Worm (Caenorhabditis elegans) whole organism, L2 larva: ENCODE measurements around the gene R09H10.5.

Source experiments
- F13H6.1 ChIP-seq: sonication (generic microtip); optimal IDR thresholded peaks from 2 replicates; lab custom pipeline; 2016; ENCODE audit warnings: missing genetic modification characterization, missing compliant biosample characterization
- R02D3.7 ChIP-seq: fragments of 150-350 bp; optimal IDR thresholded peaks from 2 replicates; lab custom pipeline; 2014; ENCODE audit warnings: missing biosample characterization, missing genetic modification characterization
- Y55F3AM.14 ChIP-seq: fragments of 200-800 bp; sonication (Bioruptor generic); optimal IDR thresholded peaks from 2 replicates; lab custom pipeline; 2018; ENCODE audit warnings: mild to moderate bottlenecking, missing genetic modification characterization, missing compliant biosample characterization
- alr-1 ChIP-seq: fragments of 150-350 bp; optimal IDR thresholded peaks from 2 replicates; lab custom pipeline; 2014; ENCODE audit warnings: missing biosample characterization, missing genetic modification characterization
- ama-1 ChIP-seq: fragments of 150-350 bp; optimal IDR thresholded peaks from 2 replicates; lab custom pipeline; 2018; ENCODE audit warnings: inconsistent platforms
- blmp-1 ChIP-seq: sonication (generic microtip); optimal IDR thresholded peaks from 2 replicates; lab custom pipeline; 2017; ENCODE audit warnings: missing genetic modification characterization, mild to moderate bottlenecking, missing compliant biosample characterization, antibody characterized with exemption, moderate library complexity; ENCODE audit not compliant: insufficient read depth
- ceh-16 ChIP-seq: fragments of 150-350 bp; optimal IDR thresholded peaks from 2 replicates; lab custom pipeline; 2014; ENCODE audit warnings: missing biosample characterization, missing genetic modification characterization
- ceh-82 ChIP-seq: fragments of 150-350 bp; optimal IDR thresholded peaks from 2 replicates; lab custom pipeline; 2014; ENCODE audit warnings: missing biosample characterization, missing genetic modification characterization
- egl-27 ChIP-seq: sonication (generic microtip); optimal IDR thresholded peaks from 3 replicates; lab custom pipeline; 2017; ENCODE audit warnings: missing biosample characterization, missing genetic modification reagents, missing genetic modification characterization
- elt-1 ChIP-seq: fragments of 150-350 bp; optimal IDR thresholded peaks from 2 replicates; lab custom pipeline; 2014; ENCODE audit warnings: missing biosample characterization, missing genetic modification characterization
- fos-1 ChIP-seq: fragments of 150-350 bp; optimal IDR thresholded peaks from 2 replicates; lab custom pipeline; 2014; ENCODE audit warnings: missing biosample characterization, missing genetic modification characterization
- gmeb-1 ChIP-seq: fragments of 150-350 bp; optimal IDR thresholded peaks from 2 replicates; lab custom pipeline; 2014; ENCODE audit warnings: missing biosample characterization, missing genetic modification characterization
- lin-11 ChIP-seq: fragments of 150-350 bp; sonication (generic microtip); optimal IDR thresholded peaks from 2 replicates; lab custom pipeline; 2014; ENCODE audit warnings: missing biosample characterization, missing genetic modification characterization, inconsistent platforms, mixed read lengths
- lin-39 ChIP-seq: fragments of 150-350 bp; optimal IDR thresholded peaks from 2 replicates; lab custom pipeline; 2014; ENCODE audit warnings: missing biosample characterization, missing genetic modification reagents, missing genetic modification characterization
- lsy-2 ChIP-seq, 2 experiments: fragments of 150-350 bp in 1 of 2; sonication (generic microtip) in 1 of 2; optimal IDR thresholded peaks; 2 replicates each; lab custom pipeline; 2014 to 2017; ENCODE audit warnings: missing biosample characterization in 2 of 2, missing genetic modification characterization in 2 of 2
- mab-5 ChIP-seq: fragments of 150-350 bp; optimal IDR thresholded peaks from 2 replicates; lab custom pipeline; 2014; ENCODE audit warnings: missing biosample characterization, missing genetic modification characterization
- mdl-1 ChIP-seq, 2 experiments: fragments of 150-350 bp in 1 of 2; sonication (generic microtip) in 1 of 2; optimal IDR thresholded peaks; 2 replicates each; lab custom pipeline; 2017; ENCODE audit warnings: missing biosample characterization in 2 of 2, missing genetic modification characterization in 2 of 2
- nhr-10 ChIP-seq: sonication (generic microtip); optimal IDR thresholded peaks from 2 replicates; lab custom pipeline; 2017; ENCODE audit warnings: missing biosample characterization, missing genetic modification characterization
- nhr-11 ChIP-seq: fragments of 150-350 bp; optimal IDR thresholded peaks from 2 replicates; lab custom pipeline; 2014; ENCODE audit warnings: missing biosample characterization, missing genetic modification characterization
- nhr-12 ChIP-seq: fragments of 150-350 bp; optimal IDR thresholded peaks from 2 replicates; lab custom pipeline; 2014; ENCODE audit warnings: missing biosample characterization, missing genetic modification characterization
- nhr-21 ChIP-seq: fragments of 150-350 bp; optimal IDR thresholded peaks from 2 replicates; lab custom pipeline; 2014; ENCODE audit warnings: missing biosample characterization, missing genetic modification characterization
- nhr-237 ChIP-seq: fragments of 150-350 bp; optimal IDR thresholded peaks from 2 replicates; lab custom pipeline; 2014; ENCODE audit warnings: missing biosample characterization, missing genetic modification characterization
- nhr-25 ChIP-seq: fragments of 150-350 bp; sonication (generic microtip); optimal IDR thresholded peaks from 3 replicates; lab custom pipeline; 2014; ENCODE audit warnings: missing biosample characterization, missing genetic modification characterization
- nhr-6 ChIP-seq: fragments of 150-350 bp; optimal IDR thresholded peaks from 2 replicates; lab custom pipeline; 2014; ENCODE audit warnings: missing biosample characterization, missing genetic modification characterization
- sem-4 ChIP-seq: fragments of 150-350 bp; optimal IDR thresholded peaks from 2 replicates; lab custom pipeline; 2014; ENCODE audit warnings: missing biosample characterization, missing genetic modification reagents, missing genetic modification characterization
- sma-3 ChIP-seq: sonication (generic microtip); optimal IDR thresholded peaks from 2 replicates; lab custom pipeline; 2016; ENCODE audit warnings: missing genetic modification reagents, missing genetic modification characterization, missing compliant biosample characterization
- sma-9 ChIP-seq, 2 experiments: fragments of 150-350 bp in 1 of 2; sonication (generic microtip) in 1 of 2; optimal IDR thresholded peaks; 2 replicates each; lab custom pipeline; 2014 to 2016; ENCODE audit warnings: missing genetic modification characterization in 2 of 2, mild to moderate bottlenecking in 1 of 2, missing biosample characterization in 1 of 2, missing compliant biosample characterization in 1 of 2, missing genetic modification reagents in 1 of 2, moderate library complexity in 1 of 2
- unc-39 ChIP-seq: fragments of 150-350 bp; optimal IDR thresholded peaks from 2 replicates; lab custom pipeline; 2014; ENCODE audit warnings: missing biosample characterization, missing genetic modification characterization
- unc-55 ChIP-seq: fragments of 150-350 bp; sonication (generic microtip); optimal IDR thresholded peaks from 3 replicates; lab custom pipeline; 2014; ENCODE audit warnings: missing biosample characterization, missing genetic modification reagents, missing genetic modification characterization
- zag-1 ChIP-seq: fragments of 150-350 bp; optimal IDR thresholded peaks from 2 replicates; lab custom pipeline; 2014; ENCODE audit warnings: missing biosample characterization, missing genetic modification characterization
- ztf-1 ChIP-seq: fragments of 200-800 bp; sonication (Bioruptor generic); conservative IDR thresholded peaks from 2 replicates; pipeline ENCODE4 v1.3.6; 2022; ENCODE audit warnings: missing genetic modification characterization, missing compliant biosample characterization
- ztf-4 ChIP-seq: fragments of 150-350 bp; optimal IDR thresholded peaks from 2 replicates; lab custom pipeline; 2014; ENCODE audit warnings: missing biosample characterization, missing genetic modification characterization

The R09H10.5 gene

DNA sequence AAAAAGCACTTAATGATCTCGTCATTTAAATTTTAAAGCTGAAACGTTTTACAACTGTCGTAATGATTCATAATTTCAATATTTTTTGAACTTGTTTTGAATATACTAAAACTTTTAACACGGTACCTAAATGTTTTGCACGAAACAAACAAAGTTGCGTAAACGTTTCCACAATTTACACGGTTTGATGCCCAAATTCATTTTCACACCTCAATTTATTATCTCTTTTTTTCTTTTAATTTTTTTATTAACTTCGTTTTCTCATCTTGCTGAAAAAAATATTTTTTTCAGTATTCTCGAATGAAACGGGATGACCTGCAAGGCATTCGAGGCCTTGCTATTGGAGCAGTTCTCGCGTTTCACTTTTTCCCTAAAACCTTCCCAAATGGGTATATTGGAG is 44.4 kb downstream of the R09H10.5 start, which contains the start of gene oac-8:
Gene oac-8 (plus strand): TSS at position 301 of the 400 bp plus-strand sequence.
- TF ChIP-seq elt-1 (tag; lab: Kevin White, UChicago) (no peak), ceh-16 (tag; lab: Kevin White, UChicago) (no peak), F13H6.1 (tag; lab: Kevin White, UChicago) (no peak), nhr-21 (tag; lab: Kevin White, UChicago) (no peak), sma-3 (GFP tag; lab: Kevin White, UChicago) (no peak), nhr-237 (tag; lab: Kevin White, UChicago) (no peak), unc-39 (tag; lab: Kevin White, UChicago) (no peak), unc-55 (GFP tag; lab: Kevin White, UChicago) (no peak), alr-1 (no peak), ztf-1 (no peak), nhr-11 (tag; lab: Kevin White, UChicago) (no peak), lin-11 (tag; lab: Kevin White, UChicago) (no peak), R02D3.7 (tag; lab: Kevin White, UChicago) (no peak), lsy-2 (tag; optimal IDR thresholded peaks at IDR 0.05; lab: Kevin White, UChicago) (no peak), lin-39 (tag; lab: Kevin White, UChicago) (no peak), Y55F3AM.14 (GFP tag; lab: Kevin White, UChicago) (no peak), nhr-10 (tag; lab: Kevin White, UChicago) (no peak), nhr-12 (tag; lab: Kevin White, UChicago) (no peak)

DNA sequence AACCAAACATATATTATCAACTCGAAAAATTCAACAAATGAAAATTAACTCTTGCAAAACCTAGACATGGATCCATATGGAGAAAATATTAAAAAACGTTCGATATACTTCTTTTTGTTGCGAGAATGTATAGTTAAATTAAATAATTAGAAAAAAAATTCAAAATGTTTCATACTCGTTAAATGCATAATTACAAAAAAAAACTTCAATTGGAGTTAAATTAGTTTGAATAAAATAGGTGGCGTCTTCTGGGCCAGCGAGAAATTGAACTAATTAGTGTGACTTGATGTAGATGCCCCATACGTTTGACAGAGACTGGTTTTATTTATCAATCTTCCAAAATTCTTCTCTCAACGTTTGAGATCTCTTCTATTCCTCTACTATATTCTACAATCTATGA is 50.3 kb downstream of the R09H10.5 start, which contains the start of gene lgc-43:
Gene lgc-43 (plus strand): TSS at position 301 of the 400 bp plus-strand sequence.
- TF ChIP-seq elt-1 (tag; lab: Kevin White, UChicago) (no peak), gmeb-1 (tag; lab: Kevin White, UChicago) (no peak), nhr-25 (tag; lab: Kevin White, UChicago) (no peak), Y55F3AM.14 (GFP tag; lab: Kevin White, UChicago) (no peak), nhr-10 (tag; lab: Kevin White, UChicago) (no peak), blmp-1 (no peak), alr-1 (no peak), egl-27 (tag; lab: Kevin White, UChicago) (no peak), ceh-16 (tag; lab: Kevin White, UChicago) (no peak)

DNA sequence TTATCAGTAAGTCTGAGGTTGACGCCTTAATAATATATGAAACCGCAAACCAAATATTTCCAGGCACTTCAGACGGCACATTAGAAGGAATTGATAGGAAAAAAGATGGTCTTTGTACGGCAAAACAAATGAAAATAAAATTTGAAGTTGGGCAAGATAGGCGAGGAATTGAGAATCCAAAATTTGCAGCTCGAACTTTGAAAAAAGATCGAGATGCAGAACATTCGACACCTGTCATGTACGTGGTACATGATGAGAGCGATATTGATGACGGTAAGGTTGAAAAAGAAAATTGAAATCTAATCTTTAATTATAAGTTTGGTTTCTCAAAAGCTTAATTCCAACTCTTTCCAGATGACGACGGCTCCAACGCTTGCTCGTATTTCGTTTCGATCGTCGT is 51.0 kb downstream of the R09H10.5 start:
- TF ChIP-seq unc-39 (tag; lab: Kevin White, UChicago) (no peak), mab-5 (no peak), nhr-11 (tag; lab: Kevin White, UChicago) (no peak), alr-1 (no peak), egl-27 (tag; lab: Kevin White, UChicago) (no peak), sem-4 (tag; lab: Kevin White, UChicago) (no peak), ama-1 (lab: Kevin White, UChicago) (no peak), nhr-25 (tag; lab: Kevin White, UChicago) (no peak), nhr-21 (tag; lab: Kevin White, UChicago) (no peak), ceh-82 (tag; lab: Kevin White, UChicago) (no peak), mdl-1 (tag; optimal IDR thresholded peaks at IDR 0.05; lab: Kevin White, UChicago) (no peak), zag-1 (no peak), ztf-4 (no peak), nhr-6 (tag; lab: Kevin White, UChicago) (no peak)

DNA sequence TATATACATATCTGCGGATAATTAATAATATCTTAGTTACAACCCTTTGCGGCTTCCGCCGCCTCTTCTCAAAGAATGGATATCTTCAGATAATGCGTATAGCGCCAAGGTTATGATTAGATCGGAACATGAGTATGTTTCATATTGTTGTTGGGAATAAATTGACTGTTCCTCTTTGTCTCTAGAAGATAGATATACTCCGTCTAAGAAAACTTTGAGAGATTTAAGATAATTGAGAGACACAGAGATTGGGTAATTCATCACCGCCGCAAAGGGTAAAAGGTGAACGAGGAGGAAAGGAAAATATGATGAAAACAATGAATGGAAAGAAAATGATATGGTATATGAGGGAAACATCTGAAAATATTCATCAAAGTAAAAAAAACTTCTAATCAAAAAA is 52.0 kb downstream of the R09H10.5 start:
- no peak for TF ChIP-seq F13H6.1 (tag; lab: Kevin White, UChicago)
- peak; percentile 10 for TF ChIP-seq nhr-25 (tag; lab: Kevin White, UChicago)
- TF ChIP-seq fos-1 (tag; lab: Kevin White, UChicago) = peak; percentile 21

DNA sequence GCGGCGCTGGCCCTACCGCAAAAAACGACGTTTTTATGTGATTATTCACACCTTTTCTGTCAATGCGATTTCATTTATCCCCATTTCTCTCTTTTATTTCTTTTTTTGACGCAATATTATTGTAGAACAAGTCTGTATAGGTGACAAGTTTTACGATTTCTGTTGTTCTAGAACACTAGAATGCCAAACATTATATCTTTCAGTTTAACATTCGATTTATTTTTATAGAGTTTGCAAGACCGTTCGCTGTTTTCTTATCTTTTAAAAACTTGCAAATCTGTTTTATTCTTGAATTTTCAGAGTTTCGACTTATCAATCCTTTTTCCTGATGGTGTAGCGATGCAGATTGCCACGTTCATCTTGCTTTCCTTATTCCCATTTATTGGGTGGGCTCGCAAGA is 52.6 kb downstream of the R09H10.5 start, which contains the start of gene efn-2:
Gene efn-2 (plus strand): TSS at position 301 of the 400 bp plus-strand sequence.
- TF ChIP-seq sma-9 (GFP tag; optimal IDR thresholded peaks at IDR 0.05; lab: Kevin White, UChicago) (no peak), sma-9 (tag; optimal IDR thresholded peaks at IDR 0.05; lab: Kevin White, UChicago) (no peak)
